Worm (Caenorhabditis elegans): ENCODE measurements around the gene ugt-64.

ce11 chrV:3490435-3490834 lies 15.7 kb downstream of the ugt-64 start, which contains the start of gene srbc-36:
- TF ChIP-seq Y53G8AR.9 (GFP tag; conservative IDR thresholded peaks at IDR 0.05) (no peak), pha-4 (tag; optimal IDR thresholded peaks at IDR 0.05) (no peak), dpl-1 (GFP tag; optimal IDR thresholded peaks at IDR 0.05) (no peak), him-1 (tag; optimal IDR thresholded peaks at IDR 0.05) (no peak), tbp1 (GFP tag; optimal IDR thresholded peaks at IDR 0.05) (no peak)
